Worm (Caenorhabditis elegans): Measurements from ENCODE around the gene frpr-17.
A peak's percentile ranks its signal among the peaks of the same experiment; 100 is the strongest.

DNA sequence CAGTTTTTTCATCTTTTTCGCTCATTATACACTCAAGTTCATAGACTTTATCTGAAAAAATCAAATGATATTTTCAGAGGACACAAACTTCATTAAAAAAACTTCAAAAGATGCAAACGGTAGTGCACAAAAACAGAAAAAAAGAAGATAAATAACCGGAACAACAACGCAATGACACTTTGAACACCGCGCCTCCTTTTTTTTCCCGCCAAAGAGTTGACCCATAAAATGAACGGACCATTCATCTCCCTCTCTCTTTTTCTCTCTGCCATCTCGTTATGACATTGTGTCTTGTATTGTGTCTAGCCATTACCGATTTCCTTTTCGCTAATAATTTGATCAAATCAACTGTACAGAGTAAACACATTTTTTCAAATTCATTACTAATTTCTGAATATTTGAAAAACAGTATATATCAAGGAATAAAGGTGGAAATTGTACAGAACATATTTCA is 15.6 kb downstream of the frpr-17 start, which contains the start of gene F23D12.2:
- TF ChIP-seq skn-1 (tag; optimal IDR thresholded peaks at IDR 0.05) (no peak), mdl-1 (tag; optimal IDR thresholded peaks at IDR 0.05) (no peak), ceh-28 (tag; optimal IDR thresholded peaks at IDR 0.05) (no peak), unc-62 (GFP tag; optimal IDR thresholded peaks at IDR 0.05 in 1 of 2) (peak in 1 of 2 experiments; percentile 62), unc-62 (tag; optimal IDR thresholded peaks at IDR 0.05) (no peak), nhr-11 (tag; optimal IDR thresholded peaks at IDR 0.05) (no peak), lin-15B (tag; optimal IDR thresholded peaks at IDR 0.05) (no peak)

All from whole organism, L4 larva.